Fruit fly (Drosophila melanogaster): ENCODE results near the gene Ets98B.

DNA sequence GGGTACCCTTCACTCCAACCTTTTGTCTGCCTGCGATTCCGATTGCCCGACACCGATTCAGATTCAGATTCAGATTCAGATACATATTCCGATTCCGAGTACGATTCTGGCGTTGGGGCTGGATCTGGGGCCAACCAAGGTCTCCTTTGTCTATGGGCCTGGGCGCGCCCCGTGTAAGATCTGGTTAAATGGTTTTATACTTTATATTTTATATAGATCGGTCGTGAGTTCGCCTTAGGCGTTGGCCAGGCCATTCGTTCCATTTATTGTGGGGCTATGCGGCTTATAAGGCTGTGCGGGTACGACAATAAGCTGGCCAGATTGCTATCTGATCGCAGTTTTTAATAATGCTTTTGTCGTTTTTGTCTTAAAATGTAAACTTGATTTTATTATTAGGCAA lies 3.7 kb downstream of the Ets98B start:
- TF ChIP-seq CG8478 (optimal IDR thresholded peaks at IDR 0.05), result no peak
- TF ChIP-seq CTCF (optimal IDR thresholded peaks at IDR 0.05), result no peak

Data from S2 (cell line).